Worm (Caenorhabditis elegans): Measurements from ENCODE around the gene kin-15.
A peak's percentile ranks its signal among the peaks of the same experiment; 100 is the strongest.

The kin-15 gene

DNA sequence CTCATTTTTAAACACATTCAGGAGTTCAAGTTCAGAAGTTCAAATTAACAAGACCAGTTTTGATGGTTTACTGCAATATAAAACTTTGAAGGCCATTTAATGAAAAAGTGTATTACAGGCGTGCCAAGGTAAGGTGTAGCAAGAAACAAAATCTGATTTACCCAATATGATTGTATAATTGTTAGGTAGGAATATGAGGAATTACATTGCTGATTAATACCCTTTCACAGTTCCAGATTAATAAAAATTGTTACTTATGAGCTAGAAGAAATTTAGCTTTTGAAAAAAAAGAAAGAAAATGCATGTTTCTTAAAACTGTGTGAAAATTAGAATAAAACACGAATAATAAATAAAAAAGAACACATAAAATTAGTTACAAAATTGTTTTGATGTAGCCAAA, at the start of gene kin-15:
Gene kin-15, minus strand, starts transcription at position 101 of the 400 bp plus-strand sequence.
- TF ChIP-seq skn-1 (tag; optimal IDR thresholded peaks at IDR 0.05), result no peak
- TF ChIP-seq efl-1 (optimal IDR thresholded peaks at IDR 0.05), result no peak
- peak in 1 of 2 experiments; percentile 59 for TF ChIP-seq efl-1 (GFP tag; optimal IDR thresholded peaks at IDR 0.05 in 1 of 2)

- TF ChIP-seq ceh-88 (GFP tag; IDR thresholded peaks at IDR 0.05) (no peak), ceh-63 (GFP tag; optimal IDR thresholded peaks at IDR 0.05) (no peak), ztf-11 (tag; optimal IDR thresholded peaks at IDR 0.05) (no peak), jun-1 (tag; optimal IDR thresholded peaks at IDR 0.05) (no peak), C16A3.4 (tag; optimal IDR thresholded peaks at IDR 0.05) (no peak), ama-1 (optimal IDR thresholded peaks at IDR 0.05) (no peak), unc-98 (GFP tag; IDR thresholded peaks at IDR 0.05) (no peak), nhr-19 (GFP tag; conservative IDR thresholded peaks at IDR 0.05) (no peak), fkh-4 (tag; optimal IDR thresholded peaks at IDR 0.05; ENCODE audit: borderline replicate concordance) (no peak), tbx-2 (tag; optimal IDR thresholded peaks at IDR 0.05) (no peak), nhr-237 (tag; optimal IDR thresholded peaks at IDR 0.05) (no peak)
These were observed 49.0 kb upstream of the kin-15 start for ce11 chrII:9482529-9482928.

ce11 chrII:9481427-9481826, 47.9 kb upstream of the kin-15 start:
- TF ChIP-seq grh-1 (GFP tag; IDR thresholded peaks at IDR 0.05), result no peak
- peak in 1 of 2 experiments; percentile 14 for TF ChIP-seq mdl-1 (tag; optimal IDR thresholded peaks at IDR 0.05)
- TF ChIP-seq fos-1 (tag; optimal IDR thresholded peaks at IDR 0.05), result no peak
- no peak for TF ChIP-seq pag-3 (tag; optimal IDR thresholded peaks at IDR 0.05; ENCODE audit: borderline replicate concordance, insufficient read depth)
- peak; percentile 75 for TF ChIP-seq tbx-2 (tag; optimal IDR thresholded peaks at IDR 0.05)
- TF ChIP-seq dpl-1 (GFP tag; optimal IDR thresholded peaks at IDR 0.05), result peak in 1 of 3 experiments; percentile 2
- peak; percentile 66 for TF ChIP-seq nhr-77 (tag; optimal IDR thresholded peaks at IDR 0.05)
- TF ChIP-seq lin-35 (GFP tag; optimal IDR thresholded peaks at IDR 0.05), result no peak
- TF ChIP-seq fkh-8 (tag; optimal IDR thresholded peaks at IDR 0.05), result no peak
- TF ChIP-seq nhr-12 (tag; optimal IDR thresholded peaks at IDR 0.05), result no peak
- TF ChIP-seq ces-1 (GFP tag; optimal IDR thresholded peaks at IDR 0.05), result no peak
- TF ChIP-seq nhr-71 (tag; optimal IDR thresholded peaks at IDR 0.05), result peak; percentile 72
- TF ChIP-seq nhr-19 (GFP tag; conservative IDR thresholded peaks at IDR 0.05), result peak; percentile 28; the same call in 1 of the 2 replicates
- TF ChIP-seq lin-14 (GFP tag; optimal IDR thresholded peaks at IDR 0.05), result peak; percentile 60
- no peak for TF ChIP-seq ets-5 (GFP tag; IDR thresholded peaks at IDR 0.05)
- TF ChIP-seq lsy-2 (tag; optimal IDR thresholded peaks at IDR 0.05), result peak in 1 of 2 experiments; percentile 40
- peak in 1 of 2 experiments; percentile 30 for TF ChIP-seq egl-27 (tag; optimal IDR thresholded peaks at IDR 0.05)
- TF ChIP-seq nhr-20 (tag; optimal IDR thresholded peaks at IDR 0.05), result peak; percentile 42
- TF ChIP-seq efl-1 (optimal IDR thresholded peaks at IDR 0.05), result peak in 1 of 2 experiments; percentile 18
- TF ChIP-seq efl-1 (GFP tag; optimal IDR thresholded peaks at IDR 0.05 in 1 of 2), result no peak
- no peak for TF ChIP-seq ceh-82 (tag; optimal IDR thresholded peaks at IDR 0.05)
- no peak for TF ChIP-seq unc-98 (GFP tag; IDR thresholded peaks at IDR 0.05)

ce11 chrII:9480006-9480405, 46.5 kb upstream of the kin-15 start, which contains the start of gene T19H5.7:
Gene T19H5.7 (minus strand): TSS chrII:9480106.
- no peak for TF ChIP-seq ces-1 (GFP tag; optimal IDR thresholded peaks at IDR 0.05)
- TF ChIP-seq sox-4 (tag; optimal IDR thresholded peaks at IDR 0.05), result no peak
- no peak for TF ChIP-seq lin-15B (tag; optimal IDR thresholded peaks at IDR 0.05)
- TF ChIP-seq C04F5.9 (tag; optimal IDR thresholded peaks at IDR 0.05), result no peak
- no peak for TF ChIP-seq nhr-84 (tag; optimal IDR thresholded peaks at IDR 0.05)
- TF ChIP-seq mab-9 (GFP tag; IDR thresholded peaks at IDR 0.05), result no peak
- no peak for TF ChIP-seq lsy-2 (tag; optimal IDR thresholded peaks at IDR 0.05)
- no peak for TF ChIP-seq nhr-90 (tag; optimal IDR thresholded peaks at IDR 0.05; ENCODE audit: poor library complexity)
- no peak for TF ChIP-seq nhr-11 (tag; optimal IDR thresholded peaks at IDR 0.05)
- TF ChIP-seq ceh-90 (tag; optimal IDR thresholded peaks at IDR 0.05), result no peak
- TF ChIP-seq elt-3 (tag; optimal IDR thresholded peaks at IDR 0.05), result no peak
- TF ChIP-seq unc-98 (GFP tag; IDR thresholded peaks at IDR 0.05), result no peak

All from whole organism, L1 larva.